Fruit fly (Drosophila melanogaster): ENCODE results near the gene CG15330.

The CG15330 gene

DNA sequence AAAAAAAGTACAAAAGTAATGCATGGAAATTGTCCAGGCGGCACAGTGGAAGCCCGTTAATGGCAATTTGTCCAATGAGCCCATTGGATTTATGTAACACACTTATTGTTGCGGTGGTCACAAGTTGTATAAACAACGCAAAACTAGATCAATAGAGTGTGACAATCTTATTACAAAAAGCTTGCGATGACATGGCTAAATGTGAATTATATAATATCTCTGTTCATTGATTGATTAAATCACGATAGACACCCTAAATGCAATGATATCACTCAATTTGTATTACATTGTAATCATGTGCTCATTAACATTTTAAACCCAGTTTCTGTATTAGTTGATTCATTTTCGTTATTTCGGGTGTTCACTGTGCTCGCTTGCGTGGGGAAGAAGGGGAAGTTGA lies 22.2 kb downstream of the CG15330 start:
- TF ChIP-seq CG33017 (tag; optimal IDR thresholded peaks at IDR 0.05) (no peak), ovo (GFP tag; optimal IDR thresholded peaks at IDR 0.05) (no peak), toe (GFP tag; optimal IDR thresholded peaks at IDR 0.05) (no peak), bab1 (GFP tag; optimal IDR thresholded peaks at IDR 0.05) (no peak), CG11617 (GFP tag; optimal IDR thresholded peaks at IDR 0.05) (no peak), CG7045 (GFP tag; optimal IDR thresholded peaks at IDR 0.05) (no peak)

dm6 chrX:7979202-7979601 lies 23.3 kb downstream of the CG15330 start:
- TF ChIP-seq CG5204 (GFP tag; optimal IDR thresholded peaks at IDR 0.05) (no peak), CG33017 (tag; optimal IDR thresholded peaks at IDR 0.05) (no peak), ovo (GFP tag; optimal IDR thresholded peaks at IDR 0.05) (no peak), CG14711 (tag; optimal IDR thresholded peaks at IDR 0.05) (no peak), CG12768 (GFP tag; optimal IDR thresholded peaks at IDR 0.05) (no peak), kay (GFP tag; ENCODE audit: borderline replicate concordance) (no peak), tj (GFP tag; optimal IDR thresholded peaks at IDR 0.05) (no peak), cic (GFP tag; optimal IDR thresholded peaks at IDR 0.05) (no peak), CG7045 (GFP tag; optimal IDR thresholded peaks at IDR 0.05) (no peak), CG1620 (GFP tag; optimal IDR thresholded peaks at IDR 0.05) (no peak), toe (GFP tag; optimal IDR thresholded peaks at IDR 0.05) (no peak), Mnt (GFP tag; optimal IDR thresholded peaks at IDR 0.05) (no peak), Crg-1 (GFP tag; optimal IDR thresholded peaks at IDR 0.05) (no peak), pad (GFP tag; optimal IDR thresholded peaks at IDR 0.05) (no peak), cnc (optimal IDR thresholded peaks at IDR 0.05) (no peak), bab1 (GFP tag; optimal IDR thresholded peaks at IDR 0.05) (no peak)

DNA sequence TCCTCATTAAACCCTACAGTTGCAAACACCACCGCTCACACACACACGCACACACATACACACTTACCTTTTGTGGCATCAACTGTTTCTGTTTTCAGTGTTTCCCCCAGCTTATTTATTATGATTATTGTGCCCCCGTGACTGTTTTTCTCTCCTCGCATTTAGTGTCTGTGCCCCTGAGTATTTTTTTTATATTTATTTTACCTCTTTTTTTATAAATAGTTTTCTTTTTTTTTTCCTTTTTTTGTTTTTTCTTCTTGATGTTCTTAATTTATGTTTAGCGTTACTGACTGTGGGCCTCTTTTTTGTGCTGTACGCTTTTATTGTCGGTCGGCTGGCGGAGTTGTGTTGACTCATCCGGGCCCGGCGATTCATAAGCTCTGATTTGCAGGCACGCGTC lies 24.9 kb downstream of the CG15330 start:
- TF ChIP-seq CG14711 (tag; optimal IDR thresholded peaks at IDR 0.05), result no peak

DNA sequence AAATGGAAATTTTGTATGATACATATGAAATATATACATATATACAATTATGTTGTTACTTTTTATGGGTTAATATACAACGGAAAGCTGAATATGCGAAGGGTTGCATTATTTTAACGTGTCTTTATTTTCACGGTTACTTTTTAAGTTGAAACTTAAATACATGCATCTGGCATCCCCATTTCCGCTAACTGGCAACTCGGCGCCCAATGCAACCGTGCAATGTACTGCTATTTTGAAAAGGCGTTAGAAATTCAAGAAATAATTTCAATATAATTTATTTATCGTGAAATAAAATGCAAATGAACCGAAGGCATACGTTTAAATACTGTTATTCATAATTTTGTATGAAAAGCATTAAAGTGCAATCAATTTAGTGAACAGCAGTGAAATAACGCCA lies 30.7 kb downstream of the CG15330 start:
- no peak for TF ChIP-seq ovo (GFP tag; optimal IDR thresholded peaks at IDR 0.05)
- TF ChIP-seq cnc (optimal IDR thresholded peaks at IDR 0.05), result no peak
- TF ChIP-seq Crg-1 (GFP tag; optimal IDR thresholded peaks at IDR 0.05), result no peak
- TF ChIP-seq kay (GFP tag; ENCODE audit: borderline replicate concordance), result no peak
- TF ChIP-seq tj (GFP tag; optimal IDR thresholded peaks at IDR 0.05), result peak; percentile 20
- TF ChIP-seq CG7101 (tag; optimal IDR thresholded peaks at IDR 0.05), result no peak
- no peak for TF ChIP-seq pad (GFP tag; optimal IDR thresholded peaks at IDR 0.05)
- TF ChIP-seq CG12768 (GFP tag; optimal IDR thresholded peaks at IDR 0.05), result no peak
- no peak for TF ChIP-seq Clk (GFP tag; optimal IDR thresholded peaks at IDR 0.05)
- TF ChIP-seq toe (GFP tag; optimal IDR thresholded peaks at IDR 0.05), result no peak
- TF ChIP-seq CG11617 (GFP tag; optimal IDR thresholded peaks at IDR 0.05), result no peak
- TF ChIP-seq CG1620 (GFP tag; optimal IDR thresholded peaks at IDR 0.05), result peak; percentile 4
- peak; percentile 31 for TF ChIP-seq bab1 (GFP tag; optimal IDR thresholded peaks at IDR 0.05)
- TF ChIP-seq CG33017 (tag; optimal IDR thresholded peaks at IDR 0.05), result no peak

DNA sequence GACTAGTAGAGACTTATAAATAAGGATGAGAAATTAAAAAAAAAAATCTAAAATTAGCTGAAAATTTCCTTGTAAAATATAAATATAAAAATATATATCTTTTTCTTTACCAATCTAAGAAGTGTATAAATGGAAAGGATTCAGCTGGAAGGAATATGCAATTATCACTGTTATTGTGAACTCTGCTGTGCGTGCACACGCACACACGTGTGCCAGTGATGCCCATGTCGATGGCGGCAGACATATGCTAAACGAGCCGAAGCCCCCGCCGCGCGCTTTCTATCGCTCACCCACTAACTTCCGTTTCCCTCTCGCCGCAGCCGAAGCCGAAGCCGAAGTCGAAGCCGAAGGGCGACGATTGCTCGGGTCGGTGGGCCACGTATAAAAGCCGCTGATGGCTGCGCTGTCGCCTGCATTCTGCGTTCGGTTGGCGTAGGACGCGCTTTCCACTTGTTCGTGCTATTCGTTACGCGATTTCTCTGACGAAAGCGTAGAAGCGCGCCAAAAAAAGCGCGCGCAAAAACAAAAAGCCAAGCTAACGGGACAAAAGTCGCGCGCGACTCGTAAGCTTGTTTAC lies 39.4 kb downstream of the CG15330 start, which contains the start of gene Tbh:
TSS of gene Tbh (plus strand) at position 527 of the 577 bp plus-strand sequence.
- TF ChIP-seq CG5204 (GFP tag; optimal IDR thresholded peaks at IDR 0.05), result no peak
- no peak for TF ChIP-seq CG12768 (GFP tag; optimal IDR thresholded peaks at IDR 0.05)
- no peak for TF ChIP-seq pad (GFP tag; optimal IDR thresholded peaks at IDR 0.05)
- TF ChIP-seq CG1620 (GFP tag; optimal IDR thresholded peaks at IDR 0.05), result no peak
- no peak for TF ChIP-seq cic (GFP tag; optimal IDR thresholded peaks at IDR 0.05)
- TF ChIP-seq CG14711 (tag; optimal IDR thresholded peaks at IDR 0.05), result no peak
- no peak for TF ChIP-seq CG7101 (tag; optimal IDR thresholded peaks at IDR 0.05)
- TF ChIP-seq Crg-1 (GFP tag; optimal IDR thresholded peaks at IDR 0.05), result no peak
- TF ChIP-seq ovo (GFP tag; optimal IDR thresholded peaks at IDR 0.05), result no peak
- TF ChIP-seq bab1 (GFP tag; optimal IDR thresholded peaks at IDR 0.05), result no peak
- no peak for TF ChIP-seq toe (GFP tag; optimal IDR thresholded peaks at IDR 0.05)
- no peak for TF ChIP-seq Hr96 (GFP tag; optimal IDR thresholded peaks at IDR 0.05)
- TF ChIP-seq CG7045 (GFP tag; optimal IDR thresholded peaks at IDR 0.05), result no peak
- no peak for TF ChIP-seq Clk (GFP tag; optimal IDR thresholded peaks at IDR 0.05)
- TF ChIP-seq tj (GFP tag; optimal IDR thresholded peaks at IDR 0.05), result no peak
- TF ChIP-seq CG11617 (GFP tag; optimal IDR thresholded peaks at IDR 0.05), result no peak
- TF ChIP-seq cnc (optimal IDR thresholded peaks at IDR 0.05), result no peak
- no peak for TF ChIP-seq Mnt (GFP tag; optimal IDR thresholded peaks at IDR 0.05)
